Worm (Caenorhabditis elegans) whole organism, L3 larva: Measurements from ENCODE around the gene ZK938.1.

Source experiments
- egl-27 ChIP-seq: sonication (generic microtip); optimal IDR thresholded peaks from 4 replicates; lab custom pipeline; 2017; ENCODE audit warnings: missing biosample characterization, missing genetic modification reagents, missing genetic modification characterization
- fkh-10 ChIP-seq: sonication (generic microtip); optimal IDR thresholded peaks from 2 replicates; lab custom pipeline; 2017; ENCODE audit warnings: missing biosample characterization, missing genetic modification reagents, missing genetic modification characterization
- fos-1 ChIP-seq: fragments of 150-350 bp; optimal IDR thresholded peaks from 2 replicates; lab custom pipeline; 2014; ENCODE audit warnings: missing biosample characterization, missing genetic modification characterization
- jun-1 ChIP-seq: fragments of 150-350 bp; optimal IDR thresholded peaks from 2 replicates; lab custom pipeline; 2014; ENCODE audit warnings: missing biosample characterization, missing genetic modification reagents, missing genetic modification characterization
- lin-15B ChIP-seq: fragments of 150-350 bp; optimal IDR thresholded peaks from 2 replicates; lab custom pipeline; 2014; ENCODE audit warnings: missing biosample characterization, missing genetic modification characterization
- lin-39 ChIP-seq: fragments of 150-350 bp; optimal IDR thresholded peaks from 2 replicates; lab custom pipeline; 2018; ENCODE audit warnings: missing biosample characterization, missing genetic modification reagents, missing genetic modification characterization
- nhr-237 ChIP-seq: fragments of 150-350 bp; optimal IDR thresholded peaks from 2 replicates; lab custom pipeline; 2014; ENCODE audit warnings: missing biosample characterization, missing genetic modification characterization
- nhr-67 ChIP-seq: fragments of 150-350 bp; optimal IDR thresholded peaks from 2 replicates; lab custom pipeline; 2014; ENCODE audit warnings: missing biosample characterization, missing genetic modification characterization
- nhr-77 ChIP-seq: fragments of 150-350 bp; optimal IDR thresholded peaks from 2 replicates; lab custom pipeline; 2014; ENCODE audit warnings: missing biosample characterization, missing genetic modification characterization
- pha-4 ChIP-seq: fragments of 150-350 bp; optimal IDR thresholded peaks from 2 replicates; lab custom pipeline; 2014; ENCODE audit warnings: missing biosample characterization, missing genetic modification reagents, missing genetic modification characterization
- pqm-1 ChIP-seq: fragments of 150-350 bp; optimal IDR thresholded peaks from 2 replicates; lab custom pipeline; 2017; ENCODE audit warnings: missing biosample characterization, missing genetic modification characterization, inconsistent platforms
- ztf-11 ChIP-seq: fragments of 150-350 bp; optimal IDR thresholded peaks from 2 replicates; lab custom pipeline; 2014; ENCODE audit warnings: missing biosample characterization, missing genetic modification characterization
- ztf-4 ChIP-seq: fragments of 150-350 bp; optimal IDR thresholded peaks from 2 replicates; lab custom pipeline; 2014; ENCODE audit warnings: missing biosample characterization, missing genetic modification characterization

ce11 chrII:9857791-9858190 lies 28.6 kb downstream of the ZK938.1 start, which contains the start of gene chil-6:
- TF ChIP-seq nhr-77 (tag; lab: Kevin White, UChicago) (no peak), ztf-4 (tag; lab: Kevin White, UChicago) (no peak), lin-15B (tag; lab: Kevin White, UChicago) (no peak), ztf-11 (tag; lab: Kevin White, UChicago) (no peak), nhr-237 (tag; lab: Kevin White, UChicago) (no peak), egl-27 (tag; lab: Kevin White, UChicago) (no peak), pha-4 (tag; lab: Kevin White, UChicago) (no peak), fkh-10 (GFP tag; lab: Kevin White, UChicago) (no peak), jun-1 (tag; lab: Kevin White, UChicago) (no peak), pqm-1 (tag; lab: Kevin White, UChicago) (no peak), fos-1 (tag; lab: Kevin White, UChicago) (no peak), nhr-67 (no peak), lin-39 (tag; lab: Kevin White, UChicago) (no peak)
